Fruit fly (Drosophila melanogaster): ENCODE data around the gene elm.

elm gene

DNA sequence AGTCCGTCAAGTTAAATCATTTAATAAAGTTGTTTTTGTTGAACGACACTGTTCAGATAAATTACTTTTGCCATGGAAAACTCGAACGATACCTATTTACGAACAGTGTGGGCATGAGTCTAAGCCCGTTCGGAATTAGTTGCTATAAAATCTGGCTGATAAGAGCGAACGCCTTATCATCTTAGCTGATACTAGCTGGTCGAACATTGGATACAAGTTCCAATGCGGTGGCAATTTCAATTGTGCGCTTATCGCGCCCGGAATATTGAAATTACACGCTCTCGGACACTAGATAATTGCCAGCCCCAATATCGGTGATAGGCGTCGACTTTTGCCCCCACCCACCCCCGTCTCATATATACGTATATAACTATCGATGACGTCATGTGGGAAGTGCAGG is 774 bp downstream of the elm start:
- TF ChIP-seq insv (optimal IDR thresholded peaks at IDR 0.05): no peak
- TF ChIP-seq h (optimal IDR thresholded peaks at IDR 0.05): no peak
- no peak for TF ChIP-seq psq (optimal IDR thresholded peaks at IDR 0.05)
- TF ChIP-seq Sin3A (optimal IDR thresholded peaks at IDR 0.05): no peak
- no peak for TF ChIP-seq Myc (optimal IDR thresholded peaks at IDR 0.05)
- no peak for TF ChIP-seq ttk (optimal IDR thresholded peaks at IDR 0.05)

DNA sequence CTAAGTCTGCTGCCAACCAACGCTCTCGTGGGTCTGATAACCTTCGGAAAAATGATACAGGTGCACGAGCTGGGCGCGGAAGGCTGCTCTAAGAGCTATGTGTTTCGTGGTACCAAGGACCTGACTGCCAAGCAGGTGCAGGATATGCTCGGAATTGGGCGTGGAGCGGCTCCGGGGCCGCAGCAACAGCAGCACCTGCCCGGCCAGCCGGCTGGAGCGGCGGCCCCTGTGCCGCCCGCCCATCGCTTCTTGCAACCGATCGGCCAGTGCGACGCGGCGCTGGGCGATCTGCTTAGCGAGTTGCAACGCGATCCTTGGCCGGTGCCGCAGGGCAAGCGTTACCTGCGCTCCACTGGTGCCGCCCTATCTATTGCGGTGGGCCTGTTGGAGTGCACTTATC is 4.8 kb downstream of the elm start:
- TF ChIP-seq insv (optimal IDR thresholded peaks at IDR 0.05) (no peak), ttk (optimal IDR thresholded peaks at IDR 0.05) (peak; percentile 77)

DNA sequence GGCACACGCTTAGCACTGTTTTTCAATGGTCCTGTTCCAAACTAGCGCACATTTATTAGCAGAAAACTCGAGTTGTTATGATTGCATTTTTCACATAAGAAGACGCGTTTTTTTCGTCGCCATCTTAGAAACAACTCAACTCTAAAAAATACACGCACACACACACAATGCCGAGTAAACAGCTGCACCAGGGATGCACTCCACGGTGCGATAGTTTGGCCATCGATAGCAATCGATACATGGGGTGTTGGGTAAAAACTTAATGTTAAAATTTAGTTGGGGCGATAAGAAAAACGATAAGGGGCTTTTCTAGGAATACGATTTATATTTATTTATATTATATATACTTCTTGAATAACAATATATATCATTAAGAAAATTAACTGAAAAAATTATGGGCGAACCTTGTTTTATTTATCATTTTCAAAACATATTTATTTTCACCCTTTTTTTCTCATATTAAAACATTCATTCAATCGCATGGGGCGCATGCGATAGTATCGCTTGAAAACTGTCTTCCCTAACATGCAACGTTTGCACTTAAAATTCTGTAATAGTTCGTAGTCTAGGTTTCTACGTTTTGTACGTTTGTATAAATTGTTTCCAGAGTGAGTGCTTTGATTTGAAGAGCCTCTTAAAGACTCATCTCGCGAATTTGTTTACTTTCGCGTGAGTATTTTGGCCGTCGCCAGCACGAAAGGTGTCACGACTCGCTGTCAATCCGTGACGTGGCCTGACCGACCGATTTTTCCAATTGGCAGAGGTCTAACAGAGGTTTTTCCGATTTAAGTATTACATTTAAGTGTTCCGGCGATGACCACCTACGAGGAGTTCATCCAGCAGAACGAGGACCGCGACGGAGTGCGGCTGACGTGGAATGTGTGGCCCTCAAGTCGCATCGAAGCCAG is 5.8 kb downstream of the elm start, which contains the start of the genes MTA1-like and Sec23:
MTA1-like (minus strand) TSS at position 170 of the 908 bp plus-strand sequence.
Sec23 (plus strand) TSS at position 497 of the 908 bp plus-strand sequence.
- no peak for TF ChIP-seq h (optimal IDR thresholded peaks at IDR 0.05)
- TF ChIP-seq psq (optimal IDR thresholded peaks at IDR 0.05): no peak
- TF ChIP-seq Sin3A (optimal IDR thresholded peaks at IDR 0.05): no peak
- TF ChIP-seq insv (optimal IDR thresholded peaks at IDR 0.05): no peak
- TF ChIP-seq ttk (optimal IDR thresholded peaks at IDR 0.05): no peak
- no peak for TF ChIP-seq Myc (optimal IDR thresholded peaks at IDR 0.05)

- no peak for TF ChIP-seq Sin3A (optimal IDR thresholded peaks at IDR 0.05)
- TF ChIP-seq h (optimal IDR thresholded peaks at IDR 0.05): no peak
- no peak for TF ChIP-seq insv (optimal IDR thresholded peaks at IDR 0.05)
- no peak for TF ChIP-seq ttk (optimal IDR thresholded peaks at IDR 0.05)
- no peak for TF ChIP-seq psq (optimal IDR thresholded peaks at IDR 0.05)
- TF ChIP-seq Myc (optimal IDR thresholded peaks at IDR 0.05): no peak
Measured at dm6 chr3R:5647705-5648568, 6.7 kb downstream of the elm start.

- no peak for TF ChIP-seq psq (optimal IDR thresholded peaks at IDR 0.05)
- TF ChIP-seq h (optimal IDR thresholded peaks at IDR 0.05): no peak
- TF ChIP-seq insv (optimal IDR thresholded peaks at IDR 0.05): no peak
- TF ChIP-seq ttk (optimal IDR thresholded peaks at IDR 0.05): no peak
- no peak for TF ChIP-seq Myc (optimal IDR thresholded peaks at IDR 0.05)
- no peak for TF ChIP-seq Sin3A (optimal IDR thresholded peaks at IDR 0.05)
Measured at dm6 chr3R:5643421-5643820, 11.2 kb downstream of the elm start.

DNA sequence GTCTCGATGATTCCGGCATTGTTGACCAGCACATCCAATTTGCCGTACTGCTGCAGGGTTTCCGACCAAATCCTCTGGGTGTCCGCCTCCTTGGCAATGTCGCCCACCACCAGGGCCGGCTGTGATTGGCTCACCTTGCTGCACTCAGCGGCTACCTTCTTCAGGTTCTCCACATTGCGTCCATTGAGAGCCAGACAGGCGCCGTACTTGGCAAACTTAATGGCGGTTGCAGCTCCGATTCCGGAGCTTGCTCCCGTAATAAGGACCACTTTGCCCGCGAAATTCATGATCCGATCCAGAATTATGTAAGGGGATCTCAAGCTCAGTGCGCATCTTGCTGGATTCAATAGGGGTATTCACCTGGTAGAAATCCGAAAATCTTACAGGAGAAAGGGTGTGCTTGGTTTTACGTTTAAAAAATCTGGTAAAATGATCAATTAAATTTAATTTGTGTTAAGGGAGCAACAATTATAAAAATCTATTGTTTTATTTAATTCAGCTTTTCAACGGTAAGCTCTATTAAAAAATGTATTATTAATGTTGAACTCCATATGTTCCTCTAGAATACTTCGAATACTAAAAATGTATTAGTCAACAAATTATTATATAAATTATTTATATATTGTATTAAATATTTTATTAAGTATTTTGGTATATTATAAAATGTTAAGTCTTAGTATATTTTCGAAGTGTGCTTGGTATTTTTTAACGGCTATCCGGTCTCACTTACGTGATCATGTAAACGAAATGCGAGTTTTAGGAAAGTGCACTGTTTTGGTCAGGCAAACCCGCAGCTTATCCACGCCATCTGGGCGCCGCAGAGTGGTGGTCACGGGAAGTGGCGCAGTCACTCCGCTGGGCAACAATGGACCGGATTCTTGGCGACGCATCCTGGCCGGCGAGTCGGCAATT is 17.9 kb downstream of the elm start, which contains the start of the genes CG31548 and CG12170:
CG31548 (minus strand) TSS at position 334 of the 912 bp plus-strand sequence.
CG12170 (plus strand) TSS at position 716 of the 912 bp plus-strand sequence.
- no peak for TF ChIP-seq Sin3A (optimal IDR thresholded peaks at IDR 0.05)
- no peak for TF ChIP-seq Myc (optimal IDR thresholded peaks at IDR 0.05)
- TF ChIP-seq psq (optimal IDR thresholded peaks at IDR 0.05): no peak
- TF ChIP-seq ttk (optimal IDR thresholded peaks at IDR 0.05): no peak
- no peak for TF ChIP-seq h (optimal IDR thresholded peaks at IDR 0.05)
- TF ChIP-seq insv (optimal IDR thresholded peaks at IDR 0.05): no peak

DNA sequence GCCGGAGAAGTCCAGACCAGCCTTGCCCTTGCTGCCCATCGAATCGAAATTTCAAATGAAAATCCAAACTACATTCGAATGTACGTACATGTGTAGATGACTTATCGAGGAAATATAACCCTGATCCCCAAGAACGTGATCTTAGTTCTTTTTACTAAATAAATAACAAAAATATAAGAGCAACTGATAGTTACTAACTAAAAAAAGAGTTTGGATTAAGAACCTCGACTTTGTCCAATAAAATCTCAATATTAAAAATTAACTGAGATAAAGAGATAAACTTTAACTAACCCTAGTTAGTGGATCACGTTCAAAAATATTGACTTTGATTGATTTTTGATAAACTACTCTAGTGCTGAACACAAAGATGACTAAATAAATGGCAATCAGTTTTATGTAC is 19.1 kb downstream of the elm start, which contains the start of gene CG31546:
CG31546 (minus strand) TSS at position 101 of the 400 bp plus-strand sequence.
- no peak for TF ChIP-seq psq (optimal IDR thresholded peaks at IDR 0.05)
- TF ChIP-seq ttk (optimal IDR thresholded peaks at IDR 0.05): no peak
- no peak for TF ChIP-seq Myc (optimal IDR thresholded peaks at IDR 0.05)
- TF ChIP-seq Sin3A (optimal IDR thresholded peaks at IDR 0.05): no peak
- no peak for TF ChIP-seq h (optimal IDR thresholded peaks at IDR 0.05)
- no peak for TF ChIP-seq insv (optimal IDR thresholded peaks at IDR 0.05)

dm6 chr3R:5633437-5633836 is 21.2 kb downstream of the elm start, which contains the start of gene CG12171:
Gene CG12171, plus strand, starts transcription at chr3R:5633627.
- no peak for TF ChIP-seq ttk (optimal IDR thresholded peaks at IDR 0.05)
- no peak for TF ChIP-seq Myc (optimal IDR thresholded peaks at IDR 0.05)
- TF ChIP-seq Sin3A (optimal IDR thresholded peaks at IDR 0.05): no peak
- TF ChIP-seq insv (optimal IDR thresholded peaks at IDR 0.05): no peak
- TF ChIP-seq psq (optimal IDR thresholded peaks at IDR 0.05): no peak
- no peak for TF ChIP-seq h (optimal IDR thresholded peaks at IDR 0.05)

dm6 chr3R:5632182-5632581 is 22.5 kb downstream of the elm start, which contains the start of gene CG31549:
Gene CG31549, plus strand, starts transcription at chr3R:5632192.
- TF ChIP-seq ttk (optimal IDR thresholded peaks at IDR 0.05) (no peak), h (optimal IDR thresholded peaks at IDR 0.05) (no peak), insv (optimal IDR thresholded peaks at IDR 0.05) (no peak), Sin3A (optimal IDR thresholded peaks at IDR 0.05) (no peak), Myc (optimal IDR thresholded peaks at IDR 0.05) (no peak), psq (optimal IDR thresholded peaks at IDR 0.05) (no peak)

DNA sequence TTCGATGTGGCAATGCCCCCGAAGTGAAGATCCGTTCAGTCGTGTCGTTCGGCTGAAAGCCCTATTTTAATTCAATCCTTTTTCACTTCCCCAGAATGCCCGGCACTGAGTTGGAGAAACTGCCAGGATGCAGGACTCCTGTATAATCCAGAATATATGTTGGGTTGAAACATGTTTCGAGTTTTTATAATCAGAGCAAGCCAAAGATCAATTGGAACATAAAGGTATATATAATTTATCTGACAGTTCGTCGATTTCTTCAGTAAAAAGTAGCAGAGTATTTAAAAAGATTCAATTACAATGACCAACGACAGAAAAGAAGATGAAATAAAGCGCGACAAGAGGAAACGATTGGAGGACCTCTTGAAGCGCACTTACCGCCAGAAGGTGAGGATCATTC is 27.1 kb downstream of the elm start, which contains the start of gene CG31551:
CG31551 (plus strand) TSS at position 301 of the 400 bp plus-strand sequence.
- TF ChIP-seq h (optimal IDR thresholded peaks at IDR 0.05): no peak
- TF ChIP-seq Myc (optimal IDR thresholded peaks at IDR 0.05): no peak
- TF ChIP-seq psq (optimal IDR thresholded peaks at IDR 0.05): no peak
- no peak for TF ChIP-seq ttk (optimal IDR thresholded peaks at IDR 0.05)
- TF ChIP-seq Sin3A (optimal IDR thresholded peaks at IDR 0.05): no peak
- TF ChIP-seq insv (optimal IDR thresholded peaks at IDR 0.05): no peak
